Fruit fly (Drosophila melanogaster): Measurements from ENCODE around the gene asun.

- TF ChIP-seq achi (GFP tag; optimal IDR thresholded peaks at IDR 0.05) (no peak), svp (GFP tag) (peak; percentile 96)
Measured at dm6 chr3R:16235215-16235937, 28.7 kb upstream of the asun start.
